Fruit fly (Drosophila melanogaster): Measurements from ENCODE around the gene CG46426.

CG46426 gene

dm6 chr2L:11829277-11829676 lies 13.4 kb upstream of the CG46426 start, which contains the start of gene esc (continued):
- peak; percentile 26; the same call in 1 of the 2 replicates for TF ChIP-seq Bgb (GFP tag; IDR thresholded peaks at IDR 0.05; ENCODE audit: partially characterized antibody)
- peak; percentile 41 for TF ChIP-seq CG18011 (GFP tag; optimal IDR thresholded peaks at IDR 0.05)
- no peak for TF ChIP-seq CG4854 (GFP tag; optimal IDR thresholded peaks at IDR 0.05)
- TF ChIP-seq CG17912 (GFP tag; optimal IDR thresholded peaks at IDR 0.05) = no peak
- TF ChIP-seq wek (GFP tag; optimal IDR thresholded peaks at IDR 0.05) = no peak
- TF ChIP-seq wor (GFP tag; IDR thresholded peaks at IDR 0.05) = no peak
- no peak for TF ChIP-seq CG17829 (tag; optimal IDR thresholded peaks at IDR 0.05)
- TF ChIP-seq Stat92E (GFP tag; optimal IDR thresholded peaks at IDR 0.05) = no peak
- TF ChIP-seq zfh1 (GFP tag; IDR thresholded peaks at IDR 0.05) = peak; percentile 39; the same call in 1 of the 3 replicates
- no peak for TF ChIP-seq NC2α (GFP tag; optimal IDR thresholded peaks at IDR 0.05)
- TF ChIP-seq CG6765 (GFP tag; optimal IDR thresholded peaks at IDR 0.05) = no peak
- TF ChIP-seq onecut (GFP tag; IDR thresholded peaks at IDR 0.05) = no peak
- TF ChIP-seq CG11696 (GFP tag; IDR thresholded peaks at IDR 0.05) = no peak
- peak; percentile 45 for TF ChIP-seq mam (GFP tag; optimal IDR thresholded peaks at IDR 0.05)
- TF ChIP-seq dpn (GFP tag; optimal IDR thresholded peaks at IDR 0.05) = peak; percentile 41 to 48
- no peak for TF ChIP-seq eyg (GFP tag; optimal IDR thresholded peaks at IDR 0.05)
- no peak for TF ChIP-seq ranshi (GFP tag; IDR thresholded peaks at IDR 0.05)
- no peak for TF ChIP-seq CG13894 (tag; optimal IDR thresholded peaks at IDR 0.05)
- no peak for TF ChIP-seq Rx (GFP tag; IDR thresholded peaks at IDR 0.05)
- TF ChIP-seq CG15696 (tag; optimal IDR thresholded peaks at IDR 0.05) = no peak
- TF ChIP-seq CG1647 (GFP tag; optimal IDR thresholded peaks at IDR 0.05) = no peak
- TF ChIP-seq CG3838 (GFP tag; optimal IDR thresholded peaks at IDR 0.05) = no peak
- no peak for TF ChIP-seq gsb-n (tag; optimal IDR thresholded peaks at IDR 0.05)
- no peak for TF ChIP-seq bab2 (GFP tag; optimal IDR thresholded peaks at IDR 0.05)
- TF ChIP-seq Dip3 (GFP tag; optimal IDR thresholded peaks at IDR 0.05) = no peak
- no peak; the same call in 1 of the 2 replicates for TF ChIP-seq vvl (GFP tag; IDR thresholded peaks at IDR 0.05)
- TF ChIP-seq CG2678 (tag; optimal IDR thresholded peaks at IDR 0.05) = no peak
- TF ChIP-seq CG7271 (tag; optimal IDR thresholded peaks at IDR 0.05) = no peak
- TF ChIP-seq CG4820 (GFP tag; optimal IDR thresholded peaks at IDR 0.05) = peak; percentile 26
- peak; percentile 52 for TF ChIP-seq HLH54F (GFP tag; optimal IDR thresholded peaks at IDR 0.05)
- no peak for TF ChIP-seq Lim3 (GFP tag; IDR thresholded peaks at IDR 0.05)
- TF ChIP-seq corto (GFP tag; optimal IDR thresholded peaks at IDR 0.05) = no peak
- no peak for TF ChIP-seq CG12219 (GFP tag; optimal IDR thresholded peaks at IDR 0.05)
- TF ChIP-seq zen (tag; optimal IDR thresholded peaks at IDR 0.05) = peak; percentile 62
- TF ChIP-seq Xbp1 (GFP tag; optimal IDR thresholded peaks at IDR 0.05) = peak; percentile 27
- no peak for TF ChIP-seq sc (optimal IDR thresholded peaks at IDR 0.05)
- TF ChIP-seq sc (GFP tag; optimal IDR thresholded peaks at IDR 0.05) = no peak
- peak; percentile 24 for TF ChIP-seq Side (GFP tag; optimal IDR thresholded peaks at IDR 0.05)
- peak; percentile 29 for TF ChIP-seq pho (GFP tag; optimal IDR thresholded peaks at IDR 0.05)
- TF ChIP-seq CG1233 (GFP tag; optimal IDR thresholded peaks at IDR 0.05) = no peak
- TF ChIP-seq CG10565 (GFP tag; optimal IDR thresholded peaks at IDR 0.05) = no peak
- TF ChIP-seq CG6854 (GFP tag; optimal IDR thresholded peaks at IDR 0.05) = no peak
- no peak for TF ChIP-seq shn (GFP tag; optimal IDR thresholded peaks at IDR 0.05)
- TF ChIP-seq Oli (tag; optimal IDR thresholded peaks at IDR 0.05) = no peak
- TF ChIP-seq CG13287 (GFP tag; IDR thresholded peaks at IDR 0.05; ENCODE audit: partially characterized antibody) = no peak; the same call in 1 of the 2 replicates
- peak; percentile 37 for TF ChIP-seq CG8944 (GFP tag; optimal IDR thresholded peaks at IDR 0.05)
- no peak; the same call in 1 of the 2 replicates for TF ChIP-seq lmd (GFP tag; IDR thresholded peaks at IDR 0.05)
- peak; percentile 29 for TF ChIP-seq CG12942 (GFP tag; optimal IDR thresholded peaks at IDR 0.05)
- TF ChIP-seq nau (GFP tag; optimal IDR thresholded peaks at IDR 0.05) = no peak
- no peak; the same call in 1 of the 2 replicates for TF ChIP-seq Scr (GFP tag; IDR thresholded peaks at IDR 0.05; ENCODE audit: partially characterized antibody)
- TF ChIP-seq CG10979 (tag; optimal IDR thresholded peaks at IDR 0.05) = no peak
